Worm (Caenorhabditis elegans): ENCODE data around the gene lin-29.

lin-29 gene

DNA sequence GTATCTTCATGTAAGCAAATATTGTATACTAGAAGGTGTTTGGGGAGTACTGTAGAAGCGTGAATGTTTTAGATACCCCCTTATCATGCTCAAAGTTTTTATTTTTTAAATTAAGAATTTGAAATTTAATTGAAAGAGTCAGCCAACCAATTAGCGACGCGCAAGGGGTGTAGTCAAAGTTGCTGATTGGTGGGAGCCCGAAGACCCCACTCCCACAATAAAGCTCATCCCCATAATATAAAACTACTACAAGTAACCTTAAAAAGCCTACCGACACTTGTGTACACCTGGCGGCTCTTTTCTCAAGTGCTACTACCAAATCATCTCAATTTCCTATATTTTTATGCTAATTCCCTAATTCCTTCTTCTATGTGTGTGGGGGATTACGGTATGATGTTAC lies 35.4 kb downstream of the lin-29 start:
- no peak for TF ChIP-seq elt-3 (tag; optimal IDR thresholded peaks at IDR 0.05)
- TF ChIP-seq nhr-2 (tag; optimal IDR thresholded peaks at IDR 0.05): peak; percentile 10
- no peak for TF ChIP-seq nhr-237 (tag; optimal IDR thresholded peaks at IDR 0.05)
- TF ChIP-seq elt-1 (tag; optimal IDR thresholded peaks at IDR 0.05; ENCODE audit: borderline replicate concordance, insufficient read depth): no peak

DNA sequence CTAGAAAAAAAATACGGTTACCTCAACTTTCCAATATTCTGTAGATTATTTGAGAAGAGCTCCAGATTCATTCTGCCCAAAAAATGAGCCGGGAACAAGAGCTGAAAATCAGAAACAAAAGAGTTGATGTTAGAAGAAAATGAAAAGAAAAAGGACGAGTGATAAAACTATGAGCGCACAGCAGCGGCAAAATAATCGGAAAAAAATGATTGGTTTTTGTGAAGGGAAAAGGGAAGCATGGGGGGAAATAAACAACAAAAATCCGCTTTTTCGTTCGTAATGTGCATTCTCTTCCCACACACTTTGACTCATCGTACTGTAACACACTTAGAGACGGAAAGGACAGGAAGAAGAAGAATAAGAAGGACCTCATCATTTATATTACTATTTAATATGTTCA lies 41.8 kb downstream of the lin-29 start, which contains the start of gene ZK930.2:
Gene ZK930.2, minus strand, starts transcription at position 101 of the 400 bp plus-strand sequence.
- no peak for TF ChIP-seq bed-3 (GFP tag; optimal IDR thresholded peaks at IDR 0.05)
- no peak for TF ChIP-seq nhr-2 (tag; optimal IDR thresholded peaks at IDR 0.05)

DNA sequence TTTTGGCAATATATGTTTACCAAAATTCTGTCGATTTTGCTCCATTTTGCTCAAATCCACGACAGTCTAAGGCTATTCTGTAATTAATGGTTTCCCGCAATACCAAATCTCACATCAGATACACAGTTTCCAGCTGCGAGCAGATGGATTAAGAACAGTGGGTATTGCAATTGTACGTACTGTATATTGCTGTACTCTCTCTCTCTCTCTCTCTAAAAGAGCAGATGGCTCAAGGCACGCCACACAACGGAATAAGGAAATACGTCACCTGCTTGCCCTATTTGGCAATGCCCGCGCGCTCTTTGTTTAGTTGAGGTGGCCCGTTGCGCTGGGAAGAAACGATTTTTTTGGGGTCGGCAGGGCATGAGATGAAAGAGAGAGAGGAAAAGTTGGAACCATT lies 44.5 kb downstream of the lin-29 start:
- TF ChIP-seq blmp-1 (tag; optimal IDR thresholded peaks at IDR 0.05) (no peak), nhr-28 (tag; optimal IDR thresholded peaks at IDR 0.05) (no peak), mls-2 (tag; optimal IDR thresholded peaks at IDR 0.05) (peak; percentile 60), hlh-1 (tag; optimal IDR thresholded peaks at IDR 0.05) (no peak), tbx-8 (GFP tag; optimal IDR thresholded peaks at IDR 0.05) (no peak), elt-3 (tag; optimal IDR thresholded peaks at IDR 0.05) (no peak), nhr-2 (tag; optimal IDR thresholded peaks at IDR 0.05) (peak; percentile 65), ceh-43 (GFP tag; optimal IDR thresholded peaks at IDR 0.05) (no peak), unc-120 (tag; optimal IDR thresholded peaks at IDR 0.05; ENCODE audit: poor library complexity, severe bottlenecking) (no peak), ceh-83 (GFP tag; optimal IDR thresholded peaks at IDR 0.05) (no peak), ces-1 (GFP tag; optimal IDR thresholded peaks at IDR 0.05) (peak; percentile 14), nhr-12 (tag; optimal IDR thresholded peaks at IDR 0.05) (no peak), flh-1 (GFP tag; optimal IDR thresholded peaks at IDR 0.05) (no peak), ceh-39 (tag; optimal IDR thresholded peaks at IDR 0.05) (peak; percentile 17), cnd-1 (tag; optimal IDR thresholded peaks at IDR 0.05) (peak; percentile 91), zip-8 (tag; optimal IDR thresholded peaks at IDR 0.05) (peak; percentile 31), ham-2 (GFP tag; optimal IDR thresholded peaks at IDR 0.05) (peak; percentile 5), pha-4 (tag; optimal IDR thresholded peaks at IDR 0.05) (no peak), bed-3 (GFP tag; optimal IDR thresholded peaks at IDR 0.05) (no peak), lsy-2 (tag; optimal IDR thresholded peaks at IDR 0.05) (no peak), ztf-11 (tag; optimal IDR thresholded peaks at IDR 0.05) (peak; percentile 11), snpc-4 (tag; optimal IDR thresholded peaks at IDR 0.05) (no peak), sptf-1 (tag; optimal IDR thresholded peaks at IDR 0.05) (peak; percentile 28), unc-62 (GFP tag; optimal IDR thresholded peaks at IDR 0.05) (no peak), lin-32 (GFP tag; optimal IDR thresholded peaks at IDR 0.05) (peak; percentile 100)

DNA sequence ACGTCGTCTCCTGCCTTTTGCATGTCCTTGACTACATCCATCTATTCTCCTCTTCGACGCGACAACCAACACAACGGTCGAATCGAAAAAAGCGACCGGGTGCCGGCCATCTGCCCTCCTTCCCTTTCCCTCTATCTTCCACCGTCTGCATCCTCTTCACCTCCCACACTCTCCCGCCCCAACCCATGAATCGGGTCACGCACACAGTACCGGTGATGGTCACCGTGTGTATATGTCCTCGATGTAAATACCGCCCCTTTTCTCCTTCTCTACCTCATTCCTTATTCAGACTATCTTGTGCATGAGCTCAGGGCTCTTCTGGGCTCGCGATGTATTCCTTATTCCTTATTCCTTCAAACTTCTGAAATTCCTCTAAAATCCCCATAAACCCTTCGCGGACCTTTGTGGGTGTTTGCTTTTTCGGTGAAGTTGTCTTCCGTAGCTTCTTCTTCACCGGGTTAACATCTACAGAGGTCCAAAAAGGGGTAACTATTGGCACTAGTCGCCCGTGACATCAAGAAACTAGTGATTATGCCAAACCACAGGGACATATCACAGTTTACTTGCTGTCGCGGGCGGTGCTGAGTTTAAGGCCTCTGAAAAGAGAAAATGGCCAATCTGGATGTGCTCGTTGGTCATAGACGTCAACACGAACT lies 45.6 kb downstream of the lin-29 start:
- TF ChIP-seq tbx-8 (GFP tag; optimal IDR thresholded peaks at IDR 0.05): no peak
- no peak for TF ChIP-seq unc-120 (tag; optimal IDR thresholded peaks at IDR 0.05; ENCODE audit: poor library complexity, severe bottlenecking)
- peak; percentile 68 for TF ChIP-seq nhr-2 (tag; optimal IDR thresholded peaks at IDR 0.05)
- peak; percentile 24 for TF ChIP-seq lin-13 (tag; optimal IDR thresholded peaks at IDR 0.05)
- TF ChIP-seq sptf-1 (tag; optimal IDR thresholded peaks at IDR 0.05): peak; percentile 37
- peak; percentile 81 for TF ChIP-seq lin-32 (GFP tag; optimal IDR thresholded peaks at IDR 0.05)
- TF ChIP-seq ztf-11 (tag; optimal IDR thresholded peaks at IDR 0.05): peak; percentile 0
- no peak for TF ChIP-seq M03D4.4 (tag; optimal IDR thresholded peaks at IDR 0.05)
- TF ChIP-seq mls-2 (tag; optimal IDR thresholded peaks at IDR 0.05): peak; percentile 56
- peak; percentile 94 for TF ChIP-seq cnd-1 (tag; optimal IDR thresholded peaks at IDR 0.05)

DNA sequence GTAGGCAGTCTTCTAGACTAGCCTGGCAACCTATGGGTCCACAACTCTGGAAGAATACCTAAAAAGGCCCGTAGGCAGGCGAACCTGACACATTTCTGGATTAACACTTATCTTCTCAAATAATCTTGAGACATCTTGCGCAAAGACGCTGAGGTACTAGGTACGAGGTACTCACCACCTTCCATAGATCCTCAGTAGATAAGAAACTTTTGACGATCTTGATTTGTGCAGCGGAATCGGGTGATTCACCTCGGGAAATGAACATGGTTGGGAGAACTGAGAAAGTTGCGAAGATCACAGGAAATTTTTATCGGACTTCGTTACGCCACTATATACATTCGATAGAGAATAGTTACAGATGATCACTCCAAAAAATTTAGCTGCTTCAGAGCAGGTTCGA lies 47.0 kb downstream of the lin-29 start:
- TF ChIP-seq elt-1 (tag; optimal IDR thresholded peaks at IDR 0.05; ENCODE audit: borderline replicate concordance, insufficient read depth) (peak; percentile 86), mls-2 (tag; optimal IDR thresholded peaks at IDR 0.05) (no peak), hlh-1 (tag; optimal IDR thresholded peaks at IDR 0.05) (no peak)

DNA sequence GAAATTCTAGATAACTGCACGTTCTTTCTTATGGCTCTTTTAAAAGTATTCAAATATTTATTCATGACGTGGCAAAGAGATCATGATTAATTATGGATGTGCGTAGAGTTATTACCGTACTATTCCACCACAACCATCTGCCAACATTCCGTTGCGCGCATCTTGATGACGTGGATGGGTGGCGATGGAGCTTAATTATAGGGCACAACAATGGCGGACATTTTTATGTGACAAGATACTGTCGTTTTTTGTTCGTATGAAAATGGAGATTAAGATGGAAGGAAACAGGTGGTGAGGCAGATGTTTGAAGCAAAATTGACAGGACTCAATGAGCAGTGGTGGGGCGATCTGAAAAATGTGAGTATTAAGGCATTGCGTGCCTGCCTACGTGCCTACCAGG lies 47.4 kb downstream of the lin-29 start:
- TF ChIP-seq unc-62 (GFP tag; optimal IDR thresholded peaks at IDR 0.05): peak; percentile 69
- no peak for TF ChIP-seq bed-3 (GFP tag; optimal IDR thresholded peaks at IDR 0.05)
- TF ChIP-seq cnd-1 (tag; optimal IDR thresholded peaks at IDR 0.05): peak; percentile 88
- TF ChIP-seq nhr-12 (tag; optimal IDR thresholded peaks at IDR 0.05): peak; percentile 14
- peak; percentile 50 for TF ChIP-seq nhr-2 (tag; optimal IDR thresholded peaks at IDR 0.05)
- no peak for TF ChIP-seq ceh-83 (GFP tag; optimal IDR thresholded peaks at IDR 0.05)
- peak; percentile 20 for TF ChIP-seq sptf-1 (tag; optimal IDR thresholded peaks at IDR 0.05)
- TF ChIP-seq mep-1 (tag; optimal IDR thresholded peaks at IDR 0.05): peak; percentile 6
- TF ChIP-seq lin-32 (GFP tag; optimal IDR thresholded peaks at IDR 0.05): peak; percentile 98
- TF ChIP-seq drap-1 (GFP tag; optimal IDR thresholded peaks at IDR 0.05): no peak
- peak; percentile 31 for TF ChIP-seq lsy-2 (tag; optimal IDR thresholded peaks at IDR 0.05)
- no peak for TF ChIP-seq lin-13 (tag; optimal IDR thresholded peaks at IDR 0.05)
- TF ChIP-seq zip-8 (tag; optimal IDR thresholded peaks at IDR 0.05): peak; percentile 40
